Fruit fly (Drosophila melanogaster): Measurements from ENCODE around the gene CG33764.

Gene CG33764

DNA sequence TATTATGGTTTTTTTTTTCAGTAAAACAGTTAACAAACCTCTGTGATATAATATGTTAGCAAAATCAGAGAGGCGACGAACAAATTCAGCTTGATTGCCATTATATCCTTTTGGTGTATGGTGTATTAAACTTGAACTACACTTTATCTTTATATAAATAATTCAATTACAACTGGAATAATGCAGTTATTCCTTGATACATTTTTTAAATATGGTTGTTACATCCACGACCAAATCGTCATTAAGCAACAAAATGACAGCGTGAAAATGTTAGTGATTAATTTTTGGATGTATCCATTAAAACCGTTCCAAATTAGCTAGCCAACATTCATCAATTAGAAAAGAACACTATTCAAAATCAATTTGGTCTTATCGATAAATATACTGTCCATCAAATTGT is at the start of gene CG33764:
CG33764 (minus strand) TSS at position 101 of the 400 bp plus-strand sequence.
- no peak for TF ChIP-seq nerfin-1 (tag; optimal IDR thresholded peaks at IDR 0.05)
- TF ChIP-seq CG14965 (GFP tag; optimal IDR thresholded peaks at IDR 0.05; ENCODE audit: borderline replicate concordance) = no peak
- no peak for TF ChIP-seq HLH3B (GFP tag; IDR thresholded peaks at IDR 0.05)
- no peak for TF ChIP-seq tin (GFP tag; optimal IDR thresholded peaks at IDR 0.05)
- no peak for TF ChIP-seq CG14667 (GFP tag; IDR thresholded peaks at IDR 0.05)
- TF ChIP-seq Opbp (GFP tag; IDR thresholded peaks at IDR 0.05; ENCODE audit: partially characterized antibody) = no peak
- TF ChIP-seq CG1647 (GFP tag; optimal IDR thresholded peaks at IDR 0.05) = no peak
- no peak for TF ChIP-seq Kr (GFP tag; optimal IDR thresholded peaks at IDR 0.05)
- no peak for TF ChIP-seq CG30020 (tag; optimal IDR thresholded peaks at IDR 0.05)

DNA sequence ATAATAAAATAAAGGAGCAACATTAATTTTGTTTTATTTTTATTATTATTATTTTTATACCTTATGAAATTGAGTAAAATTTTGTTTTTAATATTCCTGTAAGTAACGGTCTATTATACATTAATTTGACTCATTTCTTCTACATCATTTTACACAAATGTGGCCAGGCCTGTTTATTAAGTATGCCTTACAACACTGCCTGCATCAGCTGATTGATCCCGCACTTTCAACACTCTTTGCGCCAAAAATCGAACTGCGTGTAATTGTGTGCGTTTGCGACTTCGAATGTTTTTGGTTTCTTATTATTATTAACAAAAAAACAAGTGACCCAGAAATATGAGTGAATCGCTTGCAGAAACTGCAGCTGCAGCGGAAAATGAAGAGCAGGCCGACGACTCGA is 46.0 kb upstream of the CG33764 start, which contains the start of gene Claspin:
Claspin (plus strand) TSS at position 185 of the 400 bp plus-strand sequence.
- TF ChIP-seq B-H1 (GFP tag; IDR thresholded peaks at IDR 0.05) (no peak), ase (GFP tag; IDR thresholded peaks at IDR 0.05) (no peak), ERR (GFP tag; optimal IDR thresholded peaks at IDR 0.05) (peak; percentile 5), CG4282 (GFP tag; optimal IDR thresholded peaks at IDR 0.05) (peak; percentile 50), jing (GFP tag; optimal IDR thresholded peaks at IDR 0.05) (no peak), mam (GFP tag; optimal IDR thresholded peaks at IDR 0.05) (peak; percentile 60), odd (GFP tag; optimal IDR thresholded peaks at IDR 0.05) (no peak), CG12769 (tag; optimal IDR thresholded peaks at IDR 0.05) (peak; percentile 60), Pdp1 (GFP tag; optimal IDR thresholded peaks at IDR 0.05) (peak in 1 of 2 experiments; percentile 37), Antp (GFP tag; optimal IDR thresholded peaks at IDR 0.05) (peak; percentile 45), CG14667 (GFP tag; IDR thresholded peaks at IDR 0.05) (no peak), sima (GFP tag; optimal IDR thresholded peaks at IDR 0.05) (no peak), CG13775 (GFP tag; optimal IDR thresholded peaks at IDR 0.05) (no peak), Dfd (GFP tag; optimal IDR thresholded peaks at IDR 0.05) (no peak), Blimp-1 (GFP tag; optimal IDR thresholded peaks at IDR 0.05) (peak; percentile 6), Hand (GFP tag; optimal IDR thresholded peaks at IDR 0.05) (no peak), H2.0 (GFP tag; IDR thresholded peaks at IDR 0.05) (peak; percentile 17; the same call in 1 of the 2 replicates), cas (GFP tag; IDR thresholded peaks at IDR 0.05) (no peak; the same call in 1 of the 2 replicates), cg (GFP tag; optimal IDR thresholded peaks at IDR 0.05) (peak; percentile 68), usp (GFP tag; optimal IDR thresholded peaks at IDR 0.05) (no peak), aop (GFP tag; IDR thresholded peaks at IDR 0.05) (no peak), CG17568 (GFP tag; optimal IDR thresholded peaks at IDR 0.05) (no peak), pzg (GFP tag; optimal IDR thresholded peaks at IDR 0.05) (peak; percentile 83), BEAF-32 (GFP tag; optimal IDR thresholded peaks at IDR 0.05) (peak; percentile 30), toy (GFP tag; IDR thresholded peaks at IDR 0.05) (no peak), bab2 (GFP tag; optimal IDR thresholded peaks at IDR 0.05) (no peak), GATAe (GFP tag; conservative IDR thresholded peaks at IDR 0.05) (no peak), zfh1 (GFP tag; IDR thresholded peaks at IDR 0.05) (no peak), nom (GFP tag; optimal IDR thresholded peaks at IDR 0.05) (no peak), dati (GFP tag; IDR thresholded peaks at IDR 0.05) (no peak), CG3995 (GFP tag; optimal IDR thresholded peaks at IDR 0.05) (no peak), CG15479 (GFP tag; optimal IDR thresholded peaks at IDR 0.05) (no peak), vfl (GFP tag; optimal IDR thresholded peaks at IDR 0.05) (no peak), Nf-YA (GFP tag; IDR thresholded peaks at IDR 0.05) (no peak), schlank (tag; optimal IDR thresholded peaks at IDR 0.05) (no peak), CG7987 (GFP tag; optimal IDR thresholded peaks at IDR 0.05) (no peak), CG1792 (GFP tag; optimal IDR thresholded peaks at IDR 0.05) (no peak), pros (GFP tag; optimal IDR thresholded peaks at IDR 0.05) (no peak), CG4424 (GFP tag; optimal IDR thresholded peaks at IDR 0.05) (no peak), CG12071 (GFP tag; optimal IDR thresholded peaks at IDR 0.05) (no peak), tup (GFP tag; optimal IDR thresholded peaks at IDR 0.05) (peak; percentile 46), pb (GFP tag; optimal IDR thresholded peaks at IDR 0.05) (no peak)
